Fruit fly (Drosophila melanogaster): ENCODE data around the gene cDIP.

Gene cDIP

dm6 chr3R:21184373-21185132 lies 23.7 kb upstream of the cDIP start (continued):
- TF ChIP-seq Vsx2 (GFP tag; optimal IDR thresholded peaks at IDR 0.05; ENCODE audit: partially characterized antibody) = peak; percentile 14
- TF ChIP-seq jim (GFP tag; optimal IDR thresholded peaks at IDR 0.05) = no peak
- peak; percentile 4 for TF ChIP-seq sv (GFP tag; optimal IDR thresholded peaks at IDR 0.05)
- TF ChIP-seq brk (GFP tag; optimal IDR thresholded peaks at IDR 0.05) = no peak
- no peak for TF ChIP-seq CrebA (GFP tag; optimal IDR thresholded peaks at IDR 0.05; ENCODE audit: borderline replicate concordance)
- no peak for TF ChIP-seq CG32264 (GFP tag; optimal IDR thresholded peaks at IDR 0.05)
- peak in 1 of 2 experiments; percentile 43 for TF ChIP-seq foxo (GFP tag; optimal IDR thresholded peaks at IDR 0.05)
- no peak for TF ChIP-seq Hr78 (GFP tag; optimal IDR thresholded peaks at IDR 0.05)
- no peak for TF ChIP-seq dl (GFP tag; optimal IDR thresholded peaks at IDR 0.05; ENCODE audit: insufficient read depth in 1 of 2, partially characterized antibody in 2 of 2)

DNA sequence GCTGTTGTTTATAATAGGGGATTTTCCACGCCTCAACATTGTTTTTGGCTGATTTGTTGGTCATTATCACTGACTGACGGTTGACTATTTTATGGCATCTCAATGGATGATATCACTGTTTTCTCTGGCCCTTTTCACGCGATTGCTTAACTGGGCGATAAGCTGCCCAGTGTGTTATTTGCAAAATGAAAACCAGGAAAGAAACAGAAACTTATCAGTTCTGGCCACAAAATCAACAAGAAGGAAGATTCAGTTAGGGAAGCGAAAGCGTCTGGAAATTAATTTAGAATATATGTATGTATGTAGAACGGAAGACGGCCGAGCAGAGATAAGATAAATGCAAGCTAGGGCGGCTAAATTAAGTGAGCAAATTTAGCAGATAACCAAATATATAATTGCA lies 21.1 kb upstream of the cDIP start:
- TF ChIP-seq CG32264 (GFP tag; optimal IDR thresholded peaks at IDR 0.05) (no peak), Hr78 (GFP tag; optimal IDR thresholded peaks at IDR 0.05) (no peak), psq (GFP tag; optimal IDR thresholded peaks at IDR 0.05) (no peak), GATAd (GFP tag; optimal IDR thresholded peaks at IDR 0.05) (no peak), sage (GFP tag; optimal IDR thresholded peaks at IDR 0.05) (no peak), fru (GFP tag; optimal IDR thresholded peaks at IDR 0.05) (no peak), ey (GFP tag; optimal IDR thresholded peaks at IDR 0.05) (no peak), brk (GFP tag; optimal IDR thresholded peaks at IDR 0.05) (no peak), br (GFP tag; optimal IDR thresholded peaks at IDR 0.05) (no peak), jim (GFP tag; optimal IDR thresholded peaks at IDR 0.05) (no peak), HLH106 (tag; optimal IDR thresholded peaks at IDR 0.05) (no peak), tai (GFP tag; optimal IDR thresholded peaks at IDR 0.05) (no peak), Hr83 (GFP tag; optimal IDR thresholded peaks at IDR 0.05; ENCODE audit: poor library complexity, severe bottlenecking) (no peak)

- TF ChIP-seq ey (GFP tag; optimal IDR thresholded peaks at IDR 0.05) (peak; percentile 29), OdsH (GFP tag; optimal IDR thresholded peaks at IDR 0.05) (peak; percentile 47), Jra (GFP tag; optimal IDR thresholded peaks at IDR 0.05) (peak; percentile 13), h (GFP tag; optimal IDR thresholded peaks at IDR 0.05) (peak; percentile 58), br (GFP tag; optimal IDR thresholded peaks at IDR 0.05) (no peak), GATAd (GFP tag; optimal IDR thresholded peaks at IDR 0.05) (no peak), foxo (GFP tag; optimal IDR thresholded peaks at IDR 0.05) (peak in 1 of 2 experiments; percentile 64), pan (optimal IDR thresholded peaks at IDR 0.05) (no peak), HLH106 (tag; optimal IDR thresholded peaks at IDR 0.05) (peak; percentile 14), dl (GFP tag; optimal IDR thresholded peaks at IDR 0.05; ENCODE audit: insufficient read depth in 1 of 2, partially characterized antibody in 2 of 2) (peak in 1 of 2 experiments; percentile 16), brk (GFP tag; optimal IDR thresholded peaks at IDR 0.05) (no peak), Dif (GFP tag; optimal IDR thresholded peaks at IDR 0.05; ENCODE audit: partially characterized antibody) (peak; percentile 65), fru (GFP tag; optimal IDR thresholded peaks at IDR 0.05) (peak; percentile 48), N (GFP tag; optimal IDR thresholded peaks at IDR 0.05) (no peak), Hr83 (GFP tag; optimal IDR thresholded peaks at IDR 0.05; ENCODE audit: poor library complexity, severe bottlenecking) (peak; percentile 12), rgr (GFP tag; optimal IDR thresholded peaks at IDR 0.05) (peak; percentile 13), Hnf4 (GFP tag; optimal IDR thresholded peaks at IDR 0.05) (peak; percentile 4), psq (GFP tag; optimal IDR thresholded peaks at IDR 0.05) (peak; percentile 41), Sp1 (GFP tag; optimal IDR thresholded peaks at IDR 0.05) (peak; percentile 12), sv (GFP tag; optimal IDR thresholded peaks at IDR 0.05) (no peak)
Measured at dm6 chr3R:21180391-21180796, 19.5 kb upstream of the cDIP start.

DNA sequence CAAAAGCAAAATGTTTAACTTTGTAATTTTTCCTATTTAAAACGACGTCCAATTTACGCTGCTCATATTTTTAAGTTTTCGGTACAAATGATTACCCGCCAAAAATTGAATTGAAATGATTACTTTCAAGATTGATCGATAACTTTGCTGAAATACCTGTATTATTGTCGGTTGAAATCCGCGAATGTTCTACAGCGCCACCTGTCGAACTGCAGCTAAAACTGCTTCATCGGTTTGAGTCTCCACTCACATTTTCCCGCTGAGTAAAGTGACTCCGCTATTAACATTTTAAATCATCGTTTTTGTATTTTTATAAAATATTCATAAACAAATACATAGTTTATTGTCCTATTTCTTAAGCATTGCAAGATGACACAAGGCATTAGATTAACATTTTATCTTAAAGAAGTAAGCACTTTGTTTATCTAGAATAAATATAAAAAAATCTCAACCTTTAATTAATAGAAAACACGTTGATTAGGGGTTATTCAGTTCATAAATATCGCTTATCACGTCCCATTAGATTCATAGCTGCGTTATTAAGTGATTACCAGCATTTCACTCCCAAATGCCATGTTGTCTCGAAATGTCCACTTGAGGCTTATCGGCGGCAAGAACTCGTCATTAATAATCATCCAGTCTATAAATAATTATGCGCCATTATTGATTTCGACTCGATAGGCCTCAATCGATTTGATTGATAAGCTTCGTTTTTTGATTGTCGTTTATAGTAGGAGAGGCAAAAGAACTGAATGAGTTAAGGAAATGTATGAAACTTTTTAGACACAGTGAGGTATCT lies 18.9 kb upstream of the cDIP start:
- TF ChIP-seq CG32264 (GFP tag; optimal IDR thresholded peaks at IDR 0.05) (no peak), OdsH (GFP tag; optimal IDR thresholded peaks at IDR 0.05) (no peak), br (GFP tag; optimal IDR thresholded peaks at IDR 0.05) (peak; percentile 11), CrebA (GFP tag; optimal IDR thresholded peaks at IDR 0.05; ENCODE audit: borderline replicate concordance) (peak; percentile 46), Myc (optimal IDR thresholded peaks at IDR 0.05) (peak; percentile 89)
